Fruit fly (Drosophila melanogaster) whole organism, embryonic: Measurements from ENCODE around the gene CG32708.

Experiments used
- BtbVII ChIP-seq: fragments of 200-800 bp; sonication (Bioruptor generic); optimal IDR thresholded peaks from 3 replicates; lab custom pipeline; 2017; ENCODE audit warnings: missing biosample characterization, mild to moderate bottlenecking, missing genetic modification characterization
- CG10543 ChIP-seq: fragments of 200-800 bp; sonication (Bioruptor generic); optimal IDR thresholded peaks from 3 replicates; lab custom pipeline; 2017; ENCODE audit warnings: missing biosample characterization, mild to moderate bottlenecking, missing genetic modification characterization, moderate library complexity
- CG10979 ChIP-seq: fragments of 200-800 bp; sonication (Bioruptor generic); optimal IDR thresholded peaks from 2 replicates; lab custom pipeline; 2018; ENCODE audit warnings: missing biosample characterization, mild to moderate bottlenecking, missing genetic modification characterization, moderate library complexity
- CG11247 ChIP-seq: fragments of 200-800 bp; sonication (Bioruptor generic); IDR thresholded peaks from 2 replicates; pipeline ENCODE4 v1.3.6; 2022; ENCODE audit warnings: missing biosample characterization, missing genetic modification characterization
- CG11456 ChIP-seq: fragments of 200-800 bp; sonication (Bioruptor generic); IDR thresholded peaks from 3 replicates; pipeline ENCODE4 v1.3.6; 2022; ENCODE audit warnings: missing biosample characterization, missing genetic modification characterization
- CG11560 ChIP-seq: fragments of 200-800 bp; sonication (Bioruptor generic); IDR thresholded peaks from 3 replicates; pipeline ENCODE4 v1.3.6; 2022; ENCODE audit warnings: missing biosample characterization, missing genetic modification characterization
- CG13296 ChIP-seq: fragments of 200-800 bp; sonication (Bioruptor generic); optimal IDR thresholded peaks from 3 replicates; lab custom pipeline; 2018; ENCODE audit warnings: missing biosample characterization, mild to moderate bottlenecking, missing genetic modification characterization
- CG15269 ChIP-seq: fragments of 200-800 bp; sonication (Bioruptor generic); optimal IDR thresholded peaks from 2 replicates; lab custom pipeline; 2018; ENCODE audit warnings: missing biosample characterization, mild to moderate bottlenecking, missing genetic modification characterization, moderate library complexity
- CG15479 ChIP-seq: fragments of 200-800 bp; sonication (Bioruptor generic); optimal IDR thresholded peaks from 3 replicates; lab custom pipeline; 2019; ENCODE audit warnings: missing biosample characterization, mild to moderate bottlenecking, missing genetic modification characterization, moderate library complexity
- CG17361 ChIP-seq: fragments of 200-800 bp; sonication (Bioruptor generic); IDR thresholded peaks from 3 replicates; pipeline ENCODE4 v1.3.6; 2022; ENCODE audit warnings: missing biosample characterization, missing genetic modification characterization
- CG17385 ChIP-seq: fragments of 200-800 bp; sonication (Bioruptor generic); optimal IDR thresholded peaks from 3 replicates; lab custom pipeline; 2018; ENCODE audit warnings: missing biosample characterization, mild to moderate bottlenecking, missing genetic modification characterization
- CG17568 ChIP-seq: fragments of 200-800 bp; sonication (Bioruptor generic); optimal IDR thresholded peaks from 2 replicates; lab custom pipeline; 2018; ENCODE audit warnings: missing biosample characterization, mild to moderate bottlenecking, missing genetic modification characterization, moderate library complexity
- CG18262 ChIP-seq: fragments of 200-800 bp; optimal IDR thresholded peaks from 3 replicates; lab custom pipeline; 2019; ENCODE audit warnings: missing biosample characterization, mild to moderate bottlenecking, missing genetic modification characterization, moderate library complexity
- CG2120 ChIP-seq: fragments of 200-800 bp; sonication (Bioruptor generic); optimal IDR thresholded peaks from 3 replicates; lab custom pipeline; 2016; ENCODE audit warnings: missing biosample characterization, missing genetic modification characterization
- CG32532 ChIP-seq: fragments of 200-800 bp; sonication (Bioruptor generic); IDR thresholded peaks from 2 replicates; pipeline ENCODE4 v1.3.6; 2022; ENCODE audit warnings: missing biosample characterization, missing genetic modification characterization
- CG3281 ChIP-seq: fragments of 200-800 bp; sonication (Bioruptor generic); optimal IDR thresholded peaks from 3 replicates; lab custom pipeline; 2017; ENCODE audit warnings: missing biosample characterization, mild to moderate bottlenecking, missing genetic modification characterization
- CG33557 ChIP-seq: fragments of 200-800 bp; sonication (Bioruptor generic); optimal IDR thresholded peaks from 2 replicates; lab custom pipeline; 2019; ENCODE audit warnings: missing biosample characterization, mild to moderate bottlenecking, missing genetic modification characterization, moderate library complexity
- CG3726 ChIP-seq: fragments of 200-800 bp; sonication (Bioruptor generic); IDR thresholded peaks from 3 replicates; pipeline ENCODE4, ENCODE4 v1.3.6; 2022; ENCODE audit warnings: missing biosample characterization, missing genetic modification characterization
- CG3838 ChIP-seq: fragments of 200-800 bp; sonication (Bioruptor generic); optimal IDR thresholded peaks from 3 replicates; lab custom pipeline; 2016; ENCODE audit warnings: missing biosample characterization, missing genetic modification characterization
- CG5180 ChIP-seq: fragments of 200-800 bp; sonication (Bioruptor generic); optimal IDR thresholded peaks from 3 replicates; lab custom pipeline; 2017; ENCODE audit warnings: missing biosample characterization, missing genetic modification characterization, mild to moderate bottlenecking, moderate library complexity, missing genetic modification reagents
- CG9609 ChIP-seq: fragments of 200-800 bp; sonication (Bioruptor generic); optimal IDR thresholded peaks from 3 replicates; lab custom pipeline; 2016; ENCODE audit warnings: missing biosample characterization, missing genetic modification characterization
- Chrac-16 ChIP-seq: fragments of 200-800 bp; sonication (Bioruptor generic); optimal IDR thresholded peaks from 3 replicates; lab custom pipeline; 2016; ENCODE audit warnings: missing biosample characterization, missing genetic modification characterization
- Doc2 ChIP-seq: fragments of 200-800 bp; sonication (Bioruptor generic); IDR thresholded peaks from 2 replicates; pipeline ENCODE4 v1.3.6; 2022; ENCODE audit warnings: missing biosample characterization, missing genetic modification characterization
- E2f1 ChIP-seq: fragments of 200-800 bp; sonication (Bioruptor generic); IDR thresholded peaks from 2 replicates; pipeline ENCODE4 v1.3.6; 2022; ENCODE audit warnings: missing biosample characterization, missing genetic modification characterization
- E2f2 ChIP-seq: fragments of 200-800 bp; sonication (Bioruptor generic); IDR thresholded peaks from 2 replicates; pipeline ENCODE4 v1.3.6; 2022; ENCODE audit warnings: missing biosample characterization, missing genetic modification characterization
- Hmx ChIP-seq: fragments of 200-800 bp; sonication (Bioruptor generic); optimal IDR thresholded peaks from 2 replicates; lab custom pipeline; 2016; ENCODE audit warnings: missing biosample characterization, missing genetic modification characterization
- Jarid2 ChIP-seq: fragments of 200-800 bp; sonication (Bioruptor generic); optimal IDR thresholded peaks from 3 replicates; lab custom pipeline; 2017; ENCODE audit warnings: mild to moderate bottlenecking, missing biosample characterization, missing genetic modification reagents, missing genetic modification characterization
- Lhr ChIP-seq: fragments of 200-800 bp; sonication (Bioruptor generic); optimal IDR thresholded peaks from 3 replicates; lab custom pipeline; 2017; ENCODE audit warnings: mild to moderate bottlenecking, missing biosample characterization, missing genetic modification reagents, missing genetic modification characterization
- Mes4 ChIP-seq: fragments of 200-800 bp; sonication (Bioruptor generic); optimal IDR thresholded peaks from 2 replicates; lab custom pipeline; 2016; ENCODE audit warnings: missing biosample characterization, missing genetic modification characterization
- Mrtf ChIP-seq: fragments of 200-800 bp; sonication (Bioruptor generic); IDR thresholded peaks from 3 replicates; pipeline ENCODE4 v1.3.6; 2022; ENCODE audit warnings: missing biosample characterization, missing genetic modification characterization
- Rfx ChIP-seq: fragments of 200-800 bp; sonication (Bioruptor generic); IDR thresholded peaks from 2 replicates; pipeline ENCODE4 v1.3.6; 2022; ENCODE audit warnings: missing biosample characterization, missing genetic modification characterization
- Sox102F ChIP-seq: fragments of 200-800 bp; sonication (Bioruptor generic); optimal IDR thresholded peaks from 2 replicates; lab custom pipeline; 2018; ENCODE audit warnings: missing biosample characterization, mild to moderate bottlenecking, missing genetic modification characterization, moderate library complexity
- Sry-δ ChIP-seq: fragments of 200-800 bp; sonication (Bioruptor generic); optimal IDR thresholded peaks from 2 replicates; lab custom pipeline; 2016; ENCODE audit warnings: missing biosample characterization, missing genetic modification characterization
- Taf1 ChIP-seq: fragments of 200-800 bp; sonication (Bioruptor generic); IDR thresholded peaks from 2 replicates; pipeline ENCODE4 v1.3.6; 2022; ENCODE audit warnings: missing biosample characterization, missing genetic modification characterization
- Tbp ChIP-seq: fragments of >200 bp; optimal IDR thresholded peaks from 2 replicates; lab custom pipeline; 2018; ENCODE audit warnings: missing biosample characterization, missing genetic modification characterization
- Xrp1 ChIP-seq: fragments of 200-800 bp; sonication (Bioruptor generic); IDR thresholded peaks from 2 replicates; pipeline ENCODE4 v1.3.6; 2022; ENCODE audit warnings: missing biosample characterization, missing genetic modification characterization
- az2 ChIP-seq: fragments of 200-800 bp; sonication (Bioruptor generic); optimal IDR thresholded peaks from 3 replicates; lab custom pipeline; 2016; ENCODE audit warnings: missing biosample characterization, missing genetic modification characterization
- chif ChIP-seq, 2 experiments: fragments of 200-800 bp; sonication (Bioruptor generic); optimal IDR thresholded peaks; 3 replicates each; lab custom pipeline; 2016; ENCODE audit warnings: missing biosample characterization in 2 of 2, missing genetic modification characterization in 2 of 2
- chn ChIP-seq: fragments of 200-800 bp; sonication (Bioruptor generic); optimal IDR thresholded peaks from 2 replicates; lab custom pipeline; 2016; ENCODE audit warnings: missing biosample characterization, missing genetic modification characterization
- crc ChIP-seq: fragments of 200-800 bp; sonication (Bioruptor generic); optimal IDR thresholded peaks from 2 replicates; lab custom pipeline; 2016; ENCODE audit warnings: missing biosample characterization, missing genetic modification characterization
- grau ChIP-seq: fragments of 200-800 bp; optimal IDR thresholded peaks from 3 replicates; lab custom pipeline; 2019; ENCODE audit warnings: missing biosample characterization, mild to moderate bottlenecking, missing genetic modification characterization, moderate library complexity
- insv ChIP-seq, 2 experiments: fragments of 200-800 bp; sonication (Bioruptor generic); optimal IDR thresholded peaks; 3 replicates each; lab custom pipeline; 2016 to 2018; ENCODE audit warnings: missing biosample characterization in 2 of 2, missing genetic modification characterization in 2 of 2
- lmd ChIP-seq: fragments of 200-800 bp; sonication (Bioruptor generic); IDR thresholded peaks from 2 replicates; pipeline ENCODE4 v1.3.6; 2022; ENCODE audit warnings: missing biosample characterization, missing genetic modification characterization
- nmo ChIP-seq: fragments of 200-800 bp; sonication (Bioruptor generic); optimal IDR thresholded peaks from 2 replicates; lab custom pipeline; 2018; ENCODE audit warnings: missing biosample characterization, mild to moderate bottlenecking, missing genetic modification characterization, moderate library complexity
- oc ChIP-seq: fragments of 200-800 bp; sonication (Bioruptor generic); optimal IDR thresholded peaks from 2 replicates; lab custom pipeline; 2018; ENCODE audit warnings: missing biosample characterization, mild to moderate bottlenecking, missing genetic modification characterization, moderate library complexity
- pnt ChIP-seq: fragments of 200-800 bp; sonication (Bioruptor generic); optimal IDR thresholded peaks from 3 replicates; lab custom pipeline; 2016; ENCODE audit warnings: missing biosample characterization, missing genetic modification characterization
- pzg ChIP-seq: fragments of 200-800 bp; sonication (Bioruptor generic); optimal IDR thresholded peaks from 3 replicates; lab custom pipeline; 2018; ENCODE audit warnings: missing biosample characterization, mild to moderate bottlenecking, missing genetic modification characterization, moderate library complexity
- seq ChIP-seq: fragments of 200-800 bp; sonication (Bioruptor generic); IDR thresholded peaks from 2 replicates; pipeline ENCODE4 v1.3.6; 2022; ENCODE audit warnings: missing biosample characterization, missing genetic modification characterization
- shn ChIP-seq: fragments of 200-800 bp; sonication (Bioruptor generic); optimal IDR thresholded peaks from 3 replicates; lab custom pipeline; 2016; ENCODE audit warnings: missing biosample characterization, missing genetic modification characterization
- sisA ChIP-seq: fragments of 200-800 bp; sonication (Bioruptor generic); IDR thresholded peaks from 2 replicates; pipeline ENCODE4 v1.3.6; 2022; ENCODE audit warnings: missing biosample characterization, missing genetic modification characterization
- stc ChIP-seq: fragments of 200-800 bp; sonication (Bioruptor generic); IDR thresholded peaks from 2 replicates; pipeline ENCODE4 v1.3.6; 2022; ENCODE audit warnings: missing biosample characterization, missing genetic modification characterization

Gene CG32708

dm6 chrX:9134922-9135453 is 49.3 kb downstream of the CG32708 start, which contains the start of gene fend (continued):
- no peak for TF ChIP-seq oc (tag; lab: Kevin White, UChicago)
- TF ChIP-seq az2: peak; percentile 34
- no peak for TF ChIP-seq Mrtf (GFP tag; lab: Robert Waterston, UW)
- no peak for TF ChIP-seq Doc2
- no peak for TF ChIP-seq shn (GFP tag; lab: Kevin White, UChicago)
- no peak for TF ChIP-seq Mes4 (GFP tag; lab: Kevin White, UChicago)
- no peak for TF ChIP-seq sisA (GFP tag; lab: Robert Waterston, UW)
- TF ChIP-seq pnt (GFP tag; lab: Kevin White, UChicago): no peak
- TF ChIP-seq seq: 0 out of 2 replicates have a peak, but pooled peaks have one; percentile 10
- TF ChIP-seq CG11247: no peak
- TF ChIP-seq E2f2: peak; percentile 21; the same call in 1 of the 2 replicates
- TF ChIP-seq Lhr (GFP tag; lab: Kevin White, UChicago): peak; percentile 14
- peak; percentile 22 for TF ChIP-seq Chrac-16 (GFP tag; lab: Kevin White, UChicago)
- TF ChIP-seq nmo: peak; percentile 43
- peak; percentile 38 for TF ChIP-seq CG3281
- no peak for TF ChIP-seq CG11560 (tag; lab: Robert Waterston, UW)
- TF ChIP-seq Jarid2: peak; percentile 85
- no peak for TF ChIP-seq CG17568
- peak; percentile 61 for TF ChIP-seq grau (tag; lab: Kevin White, UChicago)
- peak; percentile 83 for TF ChIP-seq CG3838
- peak; percentile 67; the same call in 2 of the 3 replicates for TF ChIP-seq CG17361 (GFP tag; lab: Robert Waterston, UW)
- peak; percentile 58 for TF ChIP-seq CG13296 (GFP tag; lab: Kevin White, UChicago)
- TF ChIP-seq pzg (GFP tag; lab: Kevin White, UChicago): no peak
- peak; percentile 47 for TF ChIP-seq CG33557 (GFP tag; lab: Kevin White, UChicago)
- peak; percentile 27; the same call in 1 of the 2 replicates for TF ChIP-seq Rfx
- peak; percentile 33 for TF ChIP-seq CG17385 (GFP tag; lab: Kevin White, UChicago)
- TF ChIP-seq Taf1 (GFP tag; lab: Robert Waterston, UW): no peak
- TF ChIP-seq Tbp: peak; percentile 90
- peak; percentile 31 for TF ChIP-seq CG2120 (GFP tag; lab: Kevin White, UChicago)
- TF ChIP-seq CG9609: no peak
- peak; percentile 28; the same call in 1 of the 2 replicates for TF ChIP-seq Xrp1 (GFP tag; lab: Robert Waterston, UW)
- TF ChIP-seq Sox102F: peak; percentile 6
- TF ChIP-seq insv (GFP tag; optimal IDR thresholded peaks at IDR 0.05; lab: Kevin White, UChicago): peak in 1 of 2 experiments; percentile 68
- no peak for TF ChIP-seq stc (GFP tag; lab: Robert Waterston, UW)
- no peak for TF ChIP-seq CG3726 (GFP tag; lab: Robert Waterston, UW)
- TF ChIP-seq Sry-δ: no peak
- no peak for TF ChIP-seq crc (GFP tag; lab: Kevin White, UChicago)
- TF ChIP-seq lmd (GFP tag; lab: Robert Waterston, UW): peak; percentile 29; the same call in 1 of the 2 replicates
- TF ChIP-seq CG18262 (tag; lab: Kevin White, UChicago): peak; percentile 61
- peak; percentile 31 for TF ChIP-seq CG10979 (tag; lab: Kevin White, UChicago)
- TF ChIP-seq E2f1: no peak
- TF ChIP-seq CG32532 (GFP tag; lab: Robert Waterston, UW): peak; percentile 28; the same call in 1 of the 2 replicates
- no peak for TF ChIP-seq chif (GFP tag; optimal IDR thresholded peaks at IDR 0.05; lab: Kevin White, UChicago)
- no peak for TF ChIP-seq chn
- TF ChIP-seq CG10543 (GFP tag; lab: Kevin White, UChicago): peak; percentile 50
- peak; percentile 100 for TF ChIP-seq CG5180 (GFP tag; lab: Kevin White, UChicago)
- no peak for TF ChIP-seq CG11456 (GFP tag; lab: Robert Waterston, UW)
- TF ChIP-seq BtbVII: no peak
- TF ChIP-seq CG15269 (tag; lab: Kevin White, UChicago): peak; percentile 57
- TF ChIP-seq Hmx (GFP tag; lab: Kevin White, UChicago): no peak
- TF ChIP-seq CG15479 (GFP tag; lab: Kevin White, UChicago): peak; percentile 47
